Fruit fly (Drosophila melanogaster) whole organism, embryonic: ENCODE results near the gene CG7304.

Experiments used
- ATbp ChIP-seq: fragments of 200-800 bp; sonication (Bioruptor generic); optimal IDR thresholded peaks from 2 replicates; lab custom pipeline; 2017; ENCODE audit warnings: missing biosample characterization, mild to moderate bottlenecking, missing genetic modification characterization, missing genetic modification reagents
- Asciz ChIP-seq: fragments of 200-800 bp; sonication (Bioruptor generic); optimal IDR thresholded peaks from 2 replicates; lab custom pipeline; 2017; ENCODE audit warnings: missing biosample characterization, mild to moderate bottlenecking, missing genetic modification characterization, missing genetic modification reagents
- B-H2 ChIP-seq: fragments of 200-800 bp; sonication (Bioruptor generic); optimal IDR thresholded peaks from 2 replicates; lab custom pipeline; 2018; ENCODE audit warnings: missing biosample characterization, mild to moderate bottlenecking, missing genetic modification characterization
- BtbVII ChIP-seq: fragments of 200-800 bp; sonication (Bioruptor generic); optimal IDR thresholded peaks from 3 replicates; lab custom pipeline; 2017; ENCODE audit warnings: missing biosample characterization, mild to moderate bottlenecking, missing genetic modification characterization
- CG10543 ChIP-seq: fragments of 200-800 bp; sonication (Bioruptor generic); optimal IDR thresholded peaks from 3 replicates; lab custom pipeline; 2017; ENCODE audit warnings: missing biosample characterization, mild to moderate bottlenecking, missing genetic modification characterization, moderate library complexity
- CG12071 ChIP-seq: fragments of 200-800 bp; sonication (Bioruptor generic); optimal IDR thresholded peaks from 3 replicates; lab custom pipeline; 2018; ENCODE audit warnings: missing biosample characterization, mild to moderate bottlenecking, missing genetic modification characterization
- CG12659 ChIP-seq: fragments of 200-800 bp; sonication (Bioruptor generic); optimal IDR thresholded peaks from 3 replicates; lab custom pipeline; 2017; ENCODE audit warnings: mild to moderate bottlenecking, missing biosample characterization, missing genetic modification reagents, missing genetic modification characterization
- CG13296 ChIP-seq: fragments of 200-800 bp; sonication (Bioruptor generic); optimal IDR thresholded peaks from 3 replicates; lab custom pipeline; 2018; ENCODE audit warnings: missing biosample characterization, mild to moderate bottlenecking, missing genetic modification characterization
- CG13775 ChIP-seq: fragments of 200-800 bp; sonication (Bioruptor generic); optimal IDR thresholded peaks from 3 replicates; lab custom pipeline; 2017; ENCODE audit warnings: missing biosample characterization, mild to moderate bottlenecking, missing genetic modification characterization
- CG15514 ChIP-seq: fragments of 200-800 bp; sonication (Bioruptor generic); optimal IDR thresholded peaks from 3 replicates; lab custom pipeline; 2017; ENCODE audit warnings: missing biosample characterization, missing genetic modification characterization, mild to moderate bottlenecking, moderate library complexity, missing genetic modification reagents
- CG17612 ChIP-seq: fragments of 200-800 bp; sonication (Bioruptor generic); IDR thresholded peaks from 2 replicates; pipeline ENCODE4 v1.3.6; 2022; ENCODE audit warnings: missing biosample characterization, missing genetic modification characterization
- CG2678 ChIP-seq: fragments of 200-800 bp; sonication (Bioruptor generic); optimal IDR thresholded peaks from 3 replicates; lab custom pipeline; 2019; ENCODE audit warnings: missing biosample characterization, mild to moderate bottlenecking, missing genetic modification characterization, moderate library complexity
- CG33557 ChIP-seq: fragments of 200-800 bp; sonication (Bioruptor generic); optimal IDR thresholded peaks from 2 replicates; lab custom pipeline; 2019; ENCODE audit warnings: missing biosample characterization, mild to moderate bottlenecking, missing genetic modification characterization, moderate library complexity
- CG34376 ChIP-seq: fragments of 200-800 bp; sonication (Bioruptor generic); optimal IDR thresholded peaks from 2 replicates; lab custom pipeline; 2018; ENCODE audit warnings: missing biosample characterization, mild to moderate bottlenecking, missing genetic modification characterization
- CG5180 ChIP-seq: fragments of 200-800 bp; sonication (Bioruptor generic); optimal IDR thresholded peaks from 3 replicates; lab custom pipeline; 2017; ENCODE audit warnings: missing biosample characterization, missing genetic modification characterization, mild to moderate bottlenecking, moderate library complexity, missing genetic modification reagents
- CG6854 ChIP-seq: fragments of 200-800 bp; sonication (Bioruptor generic); optimal IDR thresholded peaks from 3 replicates; lab custom pipeline; 2017; ENCODE audit warnings: missing biosample characterization, mild to moderate bottlenecking, missing genetic modification characterization
- CG7987 ChIP-seq: fragments of 200-800 bp; sonication (Bioruptor generic); optimal IDR thresholded peaks from 2 replicates; lab custom pipeline; 2018; ENCODE audit warnings: missing biosample characterization, mild to moderate bottlenecking, missing genetic modification characterization, moderate library complexity
- CTCF ChIP-seq: fragments of 200-800 bp; sonication (Bioruptor generic); optimal IDR thresholded peaks from 2 replicates; lab custom pipeline; 2017; ENCODE audit warnings: missing biosample characterization, mild to moderate bottlenecking, missing genetic modification characterization, moderate library complexity
- CrebB ChIP-seq: fragments of 200-800 bp; sonication (Bioruptor generic); optimal IDR thresholded peaks from 3 replicates; lab custom pipeline; 2018; ENCODE audit warnings: missing biosample characterization, mild to moderate bottlenecking, missing genetic modification characterization
- Doc3 ChIP-seq: fragments of 200-800 bp; sonication (Bioruptor generic); IDR thresholded peaks from 3 replicates; pipeline ENCODE4 v1.3.6; 2022; ENCODE audit warnings: missing biosample characterization, missing genetic modification characterization; ENCODE audit not compliant: partially characterized antibody
- Dref ChIP-seq: fragments of 200-800 bp; sonication (Bioruptor generic); IDR thresholded peaks from 2 replicates; pipeline ENCODE4 v1.3.6; 2022; ENCODE audit warnings: missing biosample characterization, missing genetic modification characterization
- Fer1 ChIP-seq: fragments of 200-800 bp; sonication (Bioruptor generic); optimal IDR thresholded peaks from 2 replicates; lab custom pipeline; 2017; ENCODE audit warnings: missing biosample characterization, mild to moderate bottlenecking, missing genetic modification characterization
- Hmr ChIP-seq: fragments of 200-800 bp; sonication (Bioruptor generic); optimal IDR thresholded peaks from 3 replicates; lab custom pipeline; 2017; ENCODE audit warnings: mild to moderate bottlenecking, missing biosample characterization, missing genetic modification reagents, missing genetic modification characterization
- Med ChIP-seq: fragments of 200-800 bp; sonication (Bioruptor generic); peaks from one replicate; lab custom pipeline; 2016; ENCODE audit warnings: missing biosample characterization, missing genetic modification characterization, mild to moderate bottlenecking, inconsistent platforms, moderate library complexity
- NfI ChIP-seq: fragments of 200-800 bp; sonication (Bioruptor generic); optimal IDR thresholded peaks from 3 replicates; lab custom pipeline; 2018; ENCODE audit warnings: missing biosample characterization, mild to moderate bottlenecking, missing genetic modification characterization, moderate library complexity
- Usf ChIP-seq: fragments of 200-800 bp; sonication (Bioruptor generic); optimal IDR thresholded peaks from 2 replicates; lab custom pipeline; 2017; ENCODE audit warnings: missing genotype, missing biosample characterization, missing genetic modification characterization
- caup ChIP-seq: fragments of 200-800 bp; sonication (Bioruptor generic); optimal IDR thresholded peaks from 3 replicates; lab custom pipeline; 2017; ENCODE audit warnings: missing biosample characterization, mild to moderate bottlenecking, missing genetic modification characterization, moderate library complexity; ENCODE audit not compliant: severe bottlenecking
- fd96Cb ChIP-seq: fragments of 200-800 bp; sonication (Bioruptor generic); optimal IDR thresholded peaks from 2 replicates; lab custom pipeline; 2018; ENCODE audit warnings: missing biosample characterization, mild to moderate bottlenecking, missing genetic modification characterization, moderate library complexity
- fu2 ChIP-seq: fragments of 200-800 bp; sonication (Bioruptor generic); optimal IDR thresholded peaks from 2 replicates; lab custom pipeline; 2016; ENCODE audit warnings: missing biosample characterization, missing genetic modification characterization
- gcm ChIP-seq: fragments of 200-800 bp; sonication (Bioruptor generic); optimal IDR thresholded peaks from 2 replicates; lab custom pipeline; 2019; ENCODE audit warnings: missing biosample characterization, mild to moderate bottlenecking, missing genetic modification characterization, moderate library complexity
- kay ChIP-seq: fragments of 200-800 bp; sonication (Bioruptor generic); optimal IDR thresholded peaks from 2 replicates; lab custom pipeline; 2016; ENCODE audit warnings: missing biosample characterization, missing genetic modification characterization
- klu ChIP-seq: fragments of 200-800 bp; sonication (Bioruptor generic); IDR thresholded peaks from 2 replicates; pipeline ENCODE4 v1.3.6; 2022; ENCODE audit warnings: missing biosample characterization, missing genetic modification characterization
- lab ChIP-seq: fragments of 200-800 bp; sonication (Bioruptor generic); optimal IDR thresholded peaks from 3 replicates; lab custom pipeline; 2017; ENCODE audit warnings: missing biosample characterization, missing genetic modification characterization, mild to moderate bottlenecking, moderate library complexity, missing genetic modification reagents
- mirr ChIP-seq: fragments of 200-800 bp; sonication (Bioruptor generic); optimal IDR thresholded peaks from 3 replicates; lab custom pipeline; 2018; ENCODE audit warnings: missing biosample characterization, mild to moderate bottlenecking, missing genetic modification characterization
- otp ChIP-seq: fragments of 200-800 bp; sonication (Bioruptor generic); IDR thresholded peaks from 3 replicates; pipeline ENCODE4, ENCODE4 v1.3.6; 2022; ENCODE audit warnings: missing biosample characterization, missing genetic modification characterization
- peb ChIP-seq: fragments of 200-800 bp; sonication (Bioruptor generic); IDR thresholded peaks from 2 replicates; pipeline ENCODE4 v1.3.6; 2022; ENCODE audit warnings: missing biosample characterization, missing genetic modification characterization
- sd ChIP-seq: fragments of 200-800 bp; sonication (Bioruptor generic); optimal IDR thresholded peaks from 3 replicates; lab custom pipeline; 2018; ENCODE audit warnings: missing biosample characterization, mild to moderate bottlenecking, missing genetic modification characterization, moderate library complexity
- sens ChIP-seq: fragments of 200-800 bp; sonication (Bioruptor generic); peaks from one replicate; lab custom pipeline; 2016; ENCODE audit warnings: missing biosample characterization, missing genetic modification characterization
- toy ChIP-seq: fragments of 200-800 bp; sonication (Bioruptor generic); IDR thresholded peaks from 2 replicates; pipeline ENCODE4 v1.3.6; 2022; ENCODE audit warnings: missing biosample characterization, missing genetic modification characterization
- vvl ChIP-seq: fragments of 200-800 bp; sonication (Bioruptor generic); IDR thresholded peaks from 2 replicates; pipeline ENCODE4 v1.3.6; 2022; ENCODE audit warnings: missing biosample characterization, missing genetic modification characterization
- wek ChIP-seq: fragments of 200-800 bp; sonication (Bioruptor generic); optimal IDR thresholded peaks from 3 replicates; lab custom pipeline; 2018; ENCODE audit warnings: missing biosample characterization, mild to moderate bottlenecking, missing genetic modification characterization, moderate library complexity

Gene CG7304

DNA sequence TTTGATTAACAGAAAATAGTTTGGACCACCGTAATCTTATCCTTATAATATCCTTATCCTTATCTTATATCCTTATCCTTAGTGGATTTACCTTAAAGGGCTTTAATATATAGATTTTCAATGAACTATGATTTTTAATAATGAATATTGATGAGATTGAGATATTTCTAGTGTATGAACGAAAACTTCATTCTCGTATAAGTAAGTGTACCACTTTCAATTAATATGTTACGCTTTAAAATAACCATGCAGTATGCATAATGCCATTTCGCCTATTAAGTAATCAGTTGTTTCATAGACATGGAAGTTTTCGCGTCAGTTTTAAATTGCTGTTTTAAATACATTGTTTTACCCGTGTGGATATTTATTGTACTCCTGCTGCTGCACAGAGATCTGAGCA, at the start of gene CG7304:
Gene CG7304 (plus strand): TSS at position 301 of the 400 bp plus-strand sequence.
- TF ChIP-seq CG33557 (GFP tag; lab: Kevin White, UChicago) (no peak), peb (GFP tag; lab: Robert Waterston, UW) (no peak), CTCF (GFP tag; lab: Kevin White, UChicago) (no peak), fd96Cb (tag; lab: Kevin White, UChicago) (no peak), Doc3 (no peak), CG17612 (GFP tag; lab: Robert Waterston, UW) (no peak), Asciz (no peak), NfI (GFP tag; lab: Kevin White, UChicago) (no peak)

DNA sequence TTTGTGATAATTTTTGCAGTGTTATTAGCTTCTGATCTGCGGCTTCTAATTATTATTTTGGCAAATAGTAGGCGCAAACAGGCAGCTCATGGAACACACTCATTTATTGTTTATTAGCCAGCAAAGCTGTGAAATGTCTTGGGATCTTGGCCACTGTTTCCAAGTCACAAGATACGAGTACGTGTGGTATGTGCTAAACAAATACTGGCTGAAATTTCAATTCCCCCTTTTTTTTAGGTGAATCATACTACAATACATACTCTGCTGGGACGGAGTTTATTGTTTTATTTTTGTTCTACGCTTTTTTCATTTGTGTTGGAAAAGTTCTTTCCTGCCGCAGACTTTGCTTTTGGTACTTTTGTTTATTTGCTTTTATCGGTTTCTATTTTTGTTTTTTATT, 48.5 kb upstream of the CG7304 start:
- TF ChIP-seq sd (tag; lab: Kevin White, UChicago) = peak; percentile 65
- TF ChIP-seq Med (GFP tag; lab: Kevin White, UChicago) = peak; percentile 34
- no peak for TF ChIP-seq CG13775

DNA sequence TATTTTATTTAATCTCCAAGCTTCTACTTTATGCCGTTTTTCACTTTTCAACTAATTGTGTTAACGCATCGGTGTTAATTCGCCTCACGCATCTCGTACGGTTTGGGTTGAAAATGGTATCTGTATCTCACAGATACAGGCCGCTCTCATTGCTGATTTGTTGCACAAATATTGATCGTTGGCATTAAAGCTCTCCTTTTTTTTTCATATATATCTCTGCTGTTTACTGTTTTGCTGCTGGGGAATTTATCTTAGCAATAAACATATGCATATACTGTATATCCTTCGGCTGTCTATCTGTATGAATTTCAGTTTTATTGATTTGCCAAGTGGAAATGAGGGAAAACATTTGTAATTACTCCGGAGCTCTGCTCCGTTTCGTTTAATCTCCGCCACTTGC, 46.9 kb upstream of the CG7304 start:
- peak; percentile 6 for TF ChIP-seq Fer1
- peak; percentile 24 for TF ChIP-seq wek (GFP tag; lab: Kevin White, UChicago)
- peak; percentile 21 for TF ChIP-seq BtbVII (GFP tag; lab: Kevin White, UChicago)
- TF ChIP-seq klu = no peak
- peak; percentile 52 for TF ChIP-seq CG2678 (tag; lab: Kevin White, UChicago)
- peak; percentile 8 for TF ChIP-seq B-H2 (GFP tag; lab: Kevin White, UChicago)
- TF ChIP-seq ATbp = peak; percentile 12
- TF ChIP-seq CG10543 = peak; percentile 57
- no peak for TF ChIP-seq Dref (GFP tag; lab: Robert Waterston, UW)
- peak; percentile 20 for TF ChIP-seq Hmr (GFP tag; lab: Kevin White, UChicago)
- no peak for TF ChIP-seq toy (GFP tag; lab: Robert Waterston, UW)
- TF ChIP-seq vvl (GFP tag; lab: Robert Waterston, UW) = no peak
- TF ChIP-seq Med (GFP tag; lab: Kevin White, UChicago) = peak; percentile 71
- TF ChIP-seq sens = peak; percentile 65
- TF ChIP-seq CG5180 (GFP tag; lab: Kevin White, UChicago) = peak; percentile 10
- TF ChIP-seq Usf = no peak
- peak; percentile 18 for TF ChIP-seq CrebB (tag; lab: Kevin White, UChicago)
- peak; percentile 4 for TF ChIP-seq CG15514 (GFP tag; lab: Kevin White, UChicago)
- no peak for TF ChIP-seq fu2 (GFP tag; lab: Kevin White, UChicago)
- TF ChIP-seq CG34376 (GFP tag; lab: Kevin White, UChicago) = peak; percentile 6
- TF ChIP-seq kay (GFP tag; lab: Kevin White, UChicago) = no peak
- peak; percentile 54 for TF ChIP-seq CG13296 (GFP tag; lab: Kevin White, UChicago)
- TF ChIP-seq CG6854 = peak; percentile 2
- TF ChIP-seq lab (GFP tag; lab: Kevin White, UChicago) = peak; percentile 30
- peak; percentile 48 for TF ChIP-seq caup
- peak; percentile 0 for TF ChIP-seq CG12071 (GFP tag; lab: Kevin White, UChicago)
- TF ChIP-seq mirr (GFP tag; lab: Kevin White, UChicago) = peak; percentile 8
- TF ChIP-seq CG7987 (GFP tag; lab: Kevin White, UChicago) = peak; percentile 25
- peak; percentile 6 for TF ChIP-seq CG12659 (GFP tag; lab: Kevin White, UChicago)
- no peak for TF ChIP-seq gcm (GFP tag; lab: Kevin White, UChicago)
- 0 out of 3 replicates have a peak, but pooled peaks have one; percentile 13 for TF ChIP-seq otp (GFP tag; lab: Robert Waterston, UW)
